Fruit fly (Drosophila melanogaster): Measurements from ENCODE around the gene CG43362.

DNA sequence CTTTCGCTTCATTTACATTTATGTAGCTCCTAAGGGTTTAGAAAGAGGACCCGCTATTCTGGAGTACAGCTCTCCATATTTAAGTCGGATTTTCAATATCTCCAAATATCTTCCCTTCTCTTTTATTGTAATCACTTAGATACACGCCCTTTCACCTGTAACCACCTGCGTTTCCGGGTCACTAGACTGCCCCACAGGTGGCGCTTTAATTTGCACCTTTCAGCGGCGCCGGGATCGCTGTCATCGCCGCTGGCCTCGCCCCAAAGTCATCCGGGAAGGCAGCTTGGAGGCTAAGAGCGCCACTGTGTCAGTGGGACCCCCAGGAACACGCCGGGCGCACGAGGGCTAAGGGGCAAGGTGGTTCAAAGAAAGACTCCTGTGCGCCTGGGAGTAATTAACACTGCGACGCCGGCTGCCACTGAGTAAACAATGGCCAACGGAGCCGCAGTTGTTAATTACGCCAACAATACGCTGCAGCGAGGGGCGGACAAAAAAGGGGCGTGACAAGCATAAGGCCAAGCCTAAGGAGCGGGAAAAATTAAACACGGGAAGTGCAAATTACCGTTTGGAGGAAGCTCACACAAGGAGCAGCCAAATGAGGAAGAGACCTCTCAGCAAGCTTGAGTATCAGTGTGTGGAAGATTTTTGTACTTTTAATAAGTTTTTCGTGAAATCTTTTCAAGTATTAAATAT is 7.0 kb downstream of the CG43362 start:
- TF ChIP-seq CG32532 (GFP tag; IDR thresholded peaks at IDR 0.05) = no peak
- no peak for TF ChIP-seq B-H1 (GFP tag; IDR thresholded peaks at IDR 0.05)
- no peak for TF ChIP-seq bcd (GFP tag; optimal IDR thresholded peaks at IDR 0.05)
- no peak for TF ChIP-seq CG16779 (GFP tag; IDR thresholded peaks at IDR 0.05)
